Worm (Caenorhabditis elegans) whole organism, dauer: ENCODE results near the gene F44B9.9.

Experiments used
- unc-62 ChIP-seq: sonication (generic microtip); optimal IDR thresholded peaks from 2 replicates; lab custom pipeline; 2017; ENCODE audit warnings: missing biosample characterization, missing genetic modification reagents, missing genetic modification characterization

The F44B9.9 gene

ce11 chrIII:8037941-8038340 is 7.1 kb upstream of the F44B9.9 start, which contains the start of gene dpf-6:
TSS of gene dpf-6 (plus strand) at chrIII:8038241.
- TF ChIP-seq unc-62 (GFP tag; lab: Kevin White, UChicago) = no peak

ce11 chrIII:8036497-8036896 is 5.6 kb upstream of the F44B9.9 start:
- TF ChIP-seq unc-62 (GFP tag; lab: Kevin White, UChicago) = no peak

ce11 chrIII:8036050-8036449 is 5.2 kb upstream of the F44B9.9 start:
- no peak for TF ChIP-seq unc-62 (GFP tag; lab: Kevin White, UChicago)

- TF ChIP-seq unc-62 (GFP tag; lab: Kevin White, UChicago) = no peak
Measured at ce11 chrIII:8033534-8033933, 2.7 kb upstream of the F44B9.9 start, which contains the start of gene F44B9.10. TSS of gene F44B9.10 (minus strand) at chrIII:8033634.

- no peak for TF ChIP-seq unc-62 (GFP tag; lab: Kevin White, UChicago)
Measured at ce11 chrIII:8029487-8029886, 1.4 kb downstream of the F44B9.9 start, which contains the start of gene F44B9.8. TSS of gene F44B9.8 (minus strand) at chrIII:8029649.

ce11 chrIII:8027942-8028341 is 2.9 kb downstream of the F44B9.9 start, which contains the start of gene mdt-30:
TSS of gene mdt-30 (minus strand) at chrIII:8028042.
- TF ChIP-seq unc-62 (GFP tag; lab: Kevin White, UChicago) = no peak

ce11 chrIII:8022077-8022476 is 8.8 kb downstream of the F44B9.9 start, which contains the start of gene F44B9.2:
TSS of gene F44B9.2 (plus strand) at chrIII:8022463.
- TF ChIP-seq unc-62 (GFP tag; lab: Kevin White, UChicago) = no peak

ce11 chrIII:8020823-8021332 is 10.0 kb downstream of the F44B9.9 start, which contains the start of gene lin-36:
TSS of gene lin-36 (minus strand) at chrIII:8020873.
- no peak for TF ChIP-seq unc-62 (GFP tag; lab: Kevin White, UChicago)

- no peak for TF ChIP-seq unc-62 (GFP tag; lab: Kevin White, UChicago)
Measured at ce11 chrIII:8017053-8017452, 13.8 kb downstream of the F44B9.9 start.

ce11 chrIII:8016438-8016837 is 14.4 kb downstream of the F44B9.9 start, which contains the start of gene F44B9.5:
TSS of gene F44B9.5 (minus strand) at chrIII:8016538.
- TF ChIP-seq unc-62 (GFP tag; lab: Kevin White, UChicago) = no peak

ce11 chrIII:8013582-8013981 is 17.3 kb downstream of the F44B9.9 start:
- TF ChIP-seq unc-62 (GFP tag; lab: Kevin White, UChicago) = no peak

ce11 chrIII:8010260-8010822 is 20.5 kb downstream of the F44B9.9 start, which contains the start of gene cit-1.2:
TSS of gene cit-1.2 (plus strand) at chrIII:8010772.
- TF ChIP-seq unc-62 (GFP tag; lab: Kevin White, UChicago) = no peak

ce11 chrIII:8009769-8010168 is 21.1 kb downstream of the F44B9.9 start, which contains the start of gene cit-1.1:
TSS of gene cit-1.1 (minus strand) at chrIII:8009821.
- no peak for TF ChIP-seq unc-62 (GFP tag; lab: Kevin White, UChicago)

ce11 chrIII:8004091-8004490 is 26.8 kb downstream of the F44B9.9 start, which contains the start of gene C06G4.6:
TSS of gene C06G4.6 (plus strand) at chrIII:8004391.
- TF ChIP-seq unc-62 (GFP tag; lab: Kevin White, UChicago) = no peak

ce11 chrIII:8001557-8001956 is 29.3 kb downstream of the F44B9.9 start:
- no peak for TF ChIP-seq unc-62 (GFP tag; lab: Kevin White, UChicago)

- no peak for TF ChIP-seq unc-62 (GFP tag; lab: Kevin White, UChicago)
Measured at ce11 chrIII:7997447-7998046, 33.3 kb downstream of the F44B9.9 start.
